Worm (Caenorhabditis elegans): ENCODE measurements around the gene rsp-8.

rsp-8 gene

ce11 chrIII:11870009-11870408 is 43.8 kb downstream of the rsp-8 start (continued):
- TF ChIP-seq lsy-2 (tag; optimal IDR thresholded peaks at IDR 0.05), result peak; percentile 63 to 91
- TF ChIP-seq peb-1 (tag; optimal IDR thresholded peaks at IDR 0.05), result no peak
- peak; percentile 10 for TF ChIP-seq nhr-10 (tag; optimal IDR thresholded peaks at IDR 0.05)

ce11 chrIII:11871617-11872016 is 45.4 kb downstream of the rsp-8 start:
- TF ChIP-seq aly-2 (tag; optimal IDR thresholded peaks at IDR 0.05) (no peak), egl-27 (tag; optimal IDR thresholded peaks at IDR 0.05) (no peak), ztf-11 (tag; optimal IDR thresholded peaks at IDR 0.05) (no peak), alr-1 (tag; optimal IDR thresholded peaks at IDR 0.05) (no peak), lsy-2 (tag; optimal IDR thresholded peaks at IDR 0.05) (no peak), nhr-10 (tag; optimal IDR thresholded peaks at IDR 0.05) (no peak), lin-13 (GFP tag; optimal IDR thresholded peaks at IDR 0.05) (no peak), crh-2 (tag; optimal IDR thresholded peaks at IDR 0.05) (no peak), nhr-11 (tag; optimal IDR thresholded peaks at IDR 0.05) (no peak), mdl-1 (tag; optimal IDR thresholded peaks at IDR 0.05) (no peak)

- TF ChIP-seq snpc-4 (tag; optimal IDR thresholded peaks at IDR 0.05) (no peak), ZK546.5 (tag; optimal IDR thresholded peaks at IDR 0.05) (no peak)
These were observed 48.0 kb downstream of the rsp-8 start for ce11 chrIII:11874242-11874641.

ce11 chrIII:11876130-11876529 is 49.9 kb downstream of the rsp-8 start:
- TF ChIP-seq unc-39 (tag; optimal IDR thresholded peaks at IDR 0.05) (no peak), blmp-1 (tag; optimal IDR thresholded peaks at IDR 0.05; ENCODE audit: insufficient read depth) (no peak), elt-1 (tag; optimal IDR thresholded peaks at IDR 0.05) (no peak), skn-1 (tag; optimal IDR thresholded peaks at IDR 0.05) (no peak), gmeb-1 (tag; optimal IDR thresholded peaks at IDR 0.05) (no peak), lin-13 (GFP tag; optimal IDR thresholded peaks at IDR 0.05) (no peak), crh-2 (tag; optimal IDR thresholded peaks at IDR 0.05) (no peak), sem-4 (tag; optimal IDR thresholded peaks at IDR 0.05) (no peak)

ce11 chrIII:11878751-11879150 is 52.5 kb downstream of the rsp-8 start, which contains the start of gene Y56A3A.6:
Gene Y56A3A.6, minus strand, starts transcription at chrIII:11878803.
- no peak for TF ChIP-seq nhr-237 (tag; optimal IDR thresholded peaks at IDR 0.05)
- TF ChIP-seq fos-1 (tag; optimal IDR thresholded peaks at IDR 0.05), result peak; percentile 18
- TF ChIP-seq crh-2 (tag; optimal IDR thresholded peaks at IDR 0.05), result peak; percentile 20

All from whole organism, L2 larva.